Fruit fly (Drosophila melanogaster) whole organism, embryonic: Measurements from ENCODE around the gene Wbp2.

Source experiments
- Bgb ChIP-seq: fragments of 200-800 bp; sonication (Bioruptor generic); IDR thresholded peaks from 2 replicates; pipeline ENCODE4 v1.3.6; 2022; ENCODE audit warnings: missing biosample characterization, missing genetic modification characterization; ENCODE audit not compliant: partially characterized antibody
- CG11695 ChIP-seq: fragments of 200-800 bp; sonication (Bioruptor generic); IDR thresholded peaks from 3 replicates; pipeline ENCODE4 v1.3.6; 2022; ENCODE audit warnings: missing biosample characterization, missing genetic modification characterization
- CG11723 ChIP-seq: fragments of 200-800 bp; sonication (Bioruptor generic); optimal IDR thresholded peaks from 2 replicates; lab custom pipeline; 2017; ENCODE audit warnings: missing biosample characterization, mild to moderate bottlenecking, missing genetic modification characterization
- CG12155 ChIP-seq: fragments of 200-800 bp; sonication (Bioruptor generic); optimal IDR thresholded peaks from 3 replicates; lab custom pipeline; 2016; ENCODE audit warnings: missing biosample characterization, missing genetic modification characterization
- CG15011 ChIP-seq: fragments of 200-800 bp; sonication (Bioruptor generic); optimal IDR thresholded peaks from 3 replicates; lab custom pipeline; 2018; ENCODE audit warnings: missing biosample characterization, mild to moderate bottlenecking, missing genetic modification characterization
- CG1529 ChIP-seq: fragments of 200-800 bp; sonication (Bioruptor generic); optimal IDR thresholded peaks from 3 replicates; lab custom pipeline; 2018; ENCODE audit warnings: missing biosample characterization, missing genetic modification characterization
- CG15696 ChIP-seq: fragments of 200-800 bp; sonication (Bioruptor generic); optimal IDR thresholded peaks from 2 replicates; lab custom pipeline; 2019; ENCODE audit warnings: missing biosample characterization, mild to moderate bottlenecking, missing genetic modification characterization, moderate library complexity
- CG16813 ChIP-seq: fragments of 200-800 bp; sonication (Bioruptor generic); IDR thresholded peaks from 3 replicates; pipeline ENCODE4 v1.3.6; 2022; ENCODE audit warnings: missing biosample characterization, missing genetic modification characterization; ENCODE audit not compliant: partially characterized antibody
- CG18011 ChIP-seq: fragments of 200-800 bp; sonication (Bioruptor generic); optimal IDR thresholded peaks from 2 replicates; lab custom pipeline; 2017; ENCODE audit warnings: missing biosample characterization, missing genetic modification characterization, mild to moderate bottlenecking, moderate library complexity, missing genotype
- CG2678 ChIP-seq: fragments of 200-800 bp; sonication (Bioruptor generic); optimal IDR thresholded peaks from 3 replicates; lab custom pipeline; 2019; ENCODE audit warnings: missing biosample characterization, mild to moderate bottlenecking, missing genetic modification characterization, moderate library complexity
- CG4404 ChIP-seq: fragments of 200-800 bp; sonication (Bioruptor generic); IDR thresholded peaks from 2 replicates; pipeline ENCODE4 v1.3.6; 2022; ENCODE audit warnings: missing biosample characterization, missing genetic modification characterization
- CG5245 ChIP-seq: fragments of 200-800 bp; sonication (Bioruptor generic); optimal IDR thresholded peaks from 3 replicates; lab custom pipeline; 2016; ENCODE audit warnings: missing biosample characterization, missing genetic modification characterization
- CG6175 ChIP-seq: fragments of 200-800 bp; sonication (Bioruptor generic); IDR thresholded peaks from 3 replicates; pipeline ENCODE4 v1.3.6; 2022; ENCODE audit warnings: missing biosample characterization, missing genetic modification characterization
- CG6813 ChIP-seq: fragments of 200-800 bp; sonication (Bioruptor generic); optimal IDR thresholded peaks from 2 replicates; lab custom pipeline; 2017; ENCODE audit warnings: missing biosample characterization, missing genetic modification characterization, mild to moderate bottlenecking, moderate library complexity, missing genetic modification reagents
- CG7271 ChIP-seq: fragments of 200-800 bp; sonication (Bioruptor generic); optimal IDR thresholded peaks from 2 replicates; lab custom pipeline; 2018; ENCODE audit warnings: missing biosample characterization, mild to moderate bottlenecking, missing genetic modification characterization, moderate library complexity
- CG7987 ChIP-seq: fragments of 200-800 bp; sonication (Bioruptor generic); optimal IDR thresholded peaks from 2 replicates; lab custom pipeline; 2018; ENCODE audit warnings: missing biosample characterization, mild to moderate bottlenecking, missing genetic modification characterization, moderate library complexity
- CHES-1-like ChIP-seq: fragments of 200-800 bp; sonication (Bioruptor generic); optimal IDR thresholded peaks from 2 replicates; lab custom pipeline; 2016; ENCODE audit warnings: missing biosample characterization, missing genetic modification characterization
- CTCF ChIP-seq: fragments of 200-800 bp; sonication (Bioruptor generic); optimal IDR thresholded peaks from 2 replicates; lab custom pipeline; 2017; ENCODE audit warnings: missing biosample characterization, mild to moderate bottlenecking, missing genetic modification characterization, moderate library complexity
- CoRest ChIP-seq: fragments of 200-800 bp; sonication (Bioruptor generic); optimal IDR thresholded peaks from 3 replicates; lab custom pipeline; 2018; ENCODE audit warnings: missing biosample characterization, mild to moderate bottlenecking, missing genetic modification characterization, moderate library complexity
- D19B ChIP-seq: fragments of 200-800 bp; sonication (Bioruptor generic); optimal IDR thresholded peaks from 2 replicates; lab custom pipeline; 2017; ENCODE audit warnings: missing biosample characterization, mild to moderate bottlenecking, missing genetic modification characterization
- Dad ChIP-seq: fragments of 200-800 bp; sonication (Bioruptor generic); optimal IDR thresholded peaks from 3 replicates; lab custom pipeline; 2016; ENCODE audit warnings: missing biosample characterization, missing genetic modification characterization
- Dll ChIP-seq: fragments of 200-800 bp; sonication (Bioruptor generic); IDR thresholded peaks from 4 replicates; pipeline ENCODE4 v1.3.6; 2022; ENCODE audit warnings: missing biosample characterization, missing genetic modification characterization; ENCODE audit not compliant: partially characterized antibody
- Dp ChIP-seq: fragments of 200-800 bp; sonication (Bioruptor generic); optimal IDR thresholded peaks from 2 replicates; lab custom pipeline; 2018; ENCODE audit warnings: missing biosample characterization, mild to moderate bottlenecking, missing genetic modification characterization, moderate library complexity
- Lhr ChIP-seq: fragments of 200-800 bp; sonication (Bioruptor generic); optimal IDR thresholded peaks from 3 replicates; lab custom pipeline; 2017; ENCODE audit warnings: mild to moderate bottlenecking, missing biosample characterization, missing genetic modification reagents, missing genetic modification characterization
- Mes4 ChIP-seq: fragments of 200-800 bp; sonication (Bioruptor generic); optimal IDR thresholded peaks from 2 replicates; lab custom pipeline; 2016; ENCODE audit warnings: missing biosample characterization, missing genetic modification characterization
- NfI ChIP-seq: fragments of 200-800 bp; sonication (Bioruptor generic); optimal IDR thresholded peaks from 3 replicates; lab custom pipeline; 2018; ENCODE audit warnings: missing biosample characterization, mild to moderate bottlenecking, missing genetic modification characterization, moderate library complexity
- amos ChIP-seq: fragments of 200-800 bp; sonication (Bioruptor generic); IDR thresholded peaks from 2 replicates; pipeline ENCODE4 v1.3.6; 2022; ENCODE audit warnings: missing biosample characterization, missing genetic modification characterization; ENCODE audit not compliant: partially characterized antibody
- ara ChIP-seq: fragments of 200-800 bp; sonication (Bioruptor generic); IDR thresholded peaks from 2 replicates; pipeline ENCODE4 v1.3.6; 2022; ENCODE audit warnings: missing biosample characterization, missing genetic modification characterization
- ase ChIP-seq: fragments of 200-800 bp; sonication (Bioruptor generic); IDR thresholded peaks from 3 replicates; pipeline ENCODE4 v1.3.6; 2022; ENCODE audit warnings: missing biosample characterization, missing genetic modification characterization
- bbx ChIP-seq: fragments of 200-800 bp; sonication (Bioruptor generic); IDR thresholded peaks from 2 replicates; pipeline ENCODE4 v1.3.6; 2022; ENCODE audit warnings: missing biosample characterization, missing genetic modification characterization; ENCODE audit not compliant: partially characterized antibody
- cato ChIP-seq: fragments of 200-800 bp; sonication (Bioruptor generic); optimal IDR thresholded peaks from 2 replicates; lab custom pipeline; 2016; ENCODE audit warnings: missing biosample characterization, missing genetic modification characterization, borderline replicate concordance
- chm ChIP-seq: fragments of 200-800 bp; sonication (Bioruptor generic); IDR thresholded peaks from 2 replicates; pipeline ENCODE4 v1.3.6; 2022; ENCODE audit warnings: missing biosample characterization, missing genetic modification characterization
- dmrt11E ChIP-seq: fragments of 200-800 bp; sonication (Bioruptor generic); optimal IDR thresholded peaks from 3 replicates; lab custom pipeline; 2018; ENCODE audit warnings: missing biosample characterization, mild to moderate bottlenecking, missing genetic modification characterization, moderate library complexity
- en ChIP-seq: fragments of 200-800 bp; sonication (Bioruptor generic); optimal IDR thresholded peaks from 2 replicates; lab custom pipeline; 2016; ENCODE audit warnings: missing biosample characterization, missing genetic modification characterization
- ewg ChIP-seq: fragments of 200-800 bp; sonication (Bioruptor generic); optimal IDR thresholded peaks from 3 replicates; lab custom pipeline; 2017; ENCODE audit warnings: mild to moderate bottlenecking, missing biosample characterization, missing genetic modification reagents, missing genetic modification characterization
- ftz-f1 ChIP-seq: fragments of 200-800 bp; sonication (Bioruptor generic); optimal IDR thresholded peaks from 2 replicates; lab custom pipeline; 2016; ENCODE audit warnings: missing biosample characterization, missing genetic modification characterization
- gce ChIP-seq: fragments of 200-800 bp; sonication (Bioruptor generic); IDR thresholded peaks from 3 replicates; pipeline ENCODE4 v1.3.6; 2022; ENCODE audit warnings: missing biosample characterization, missing genetic modification characterization
- grn ChIP-seq: fragments of 200-800 bp; sonication (Bioruptor generic); optimal IDR thresholded peaks from 3 replicates; lab custom pipeline; 2017; ENCODE audit warnings: missing biosample characterization, missing genetic modification characterization
- inv ChIP-seq: fragments of 200-800 bp; sonication (Bioruptor generic); IDR thresholded peaks from 2 replicates; pipeline ENCODE4 v1.3.6; 2022; ENCODE audit warnings: missing biosample characterization, missing genetic modification characterization; ENCODE audit not compliant: partially characterized antibody
- knrl ChIP-seq: fragments of 200-800 bp; sonication (Bioruptor generic); IDR thresholded peaks from 3 replicates; pipeline ENCODE4 v1.3.6; 2022; ENCODE audit warnings: missing biosample characterization, missing genetic modification characterization; ENCODE audit not compliant: partially characterized antibody
- onecut ChIP-seq: fragments of 200-800 bp; sonication (Bioruptor generic); IDR thresholded peaks from 2 replicates; pipeline ENCODE4 v1.3.6; 2022; ENCODE audit warnings: missing biosample characterization, missing genetic modification characterization
- otp ChIP-seq: fragments of 200-800 bp; sonication (Bioruptor generic); IDR thresholded peaks from 3 replicates; pipeline ENCODE4, ENCODE4 v1.3.6; 2022; ENCODE audit warnings: missing biosample characterization, missing genetic modification characterization
- pita ChIP-seq: fragments of 200-800 bp; sonication (Bioruptor generic); optimal IDR thresholded peaks from 2 replicates; lab custom pipeline; 2017; ENCODE audit warnings: missing biosample characterization, mild to moderate bottlenecking, missing genetic modification characterization
- prd ChIP-seq, 3 experiments: fragments of >200 bp in 2 of 3; fragments of 200-800 bp in 1 of 3; sonication (Bioruptor generic) in 1 of 3; optimal IDR thresholded peaks in 2 of 3; IDR thresholded peaks in 1 of 3; 2 replicates in 2 of 3; 3 replicates in 1 of 3; pipeline versions ENCODE4 v1.3.6 to Lab custom; 2017 to 2022; ENCODE audit warnings: missing biosample characterization in 1 of 3, missing genetic modification characterization in 1 of 3
- scrt ChIP-seq: fragments of 200-800 bp; sonication (Bioruptor generic); optimal IDR thresholded peaks from 2 replicates; lab custom pipeline; 2018; ENCODE audit warnings: missing biosample characterization, mild to moderate bottlenecking, missing genetic modification characterization, moderate library complexity
- seq ChIP-seq: fragments of 200-800 bp; sonication (Bioruptor generic); IDR thresholded peaks from 2 replicates; pipeline ENCODE4 v1.3.6; 2022; ENCODE audit warnings: missing biosample characterization, missing genetic modification characterization
- sim ChIP-seq: fragments of 200-800 bp; sonication (Bioruptor generic); IDR thresholded peaks from 2 replicates; pipeline ENCODE4 v1.3.6; 2022; ENCODE audit warnings: missing biosample characterization, missing genetic modification characterization

Wbp2 gene

dm6 chr3L:12853423-12853822, 3.5 kb downstream of the Wbp2 start, which contains the start of gene Ent3:
Ent3 (plus strand) TSS chr3L:12853646.
- TF ChIP-seq CG12155 (GFP tag; lab: Kevin White, UChicago) (no peak), Lhr (GFP tag; lab: Kevin White, UChicago) (no peak), NfI (no peak), onecut (GFP tag; lab: Robert Waterston, UW) (peak; percentile 93), Dll (GFP tag; lab: Robert Waterston, UW) (no peak), CG15011 (no peak), seq (GFP tag; lab: Robert Waterston, UW) (no peak), CG16813 (GFP tag; lab: Robert Waterston, UW) (no peak), otp (GFP tag; lab: Robert Waterston, UW) (no peak), ftz-f1 (no peak), CG11723 (no peak), en (GFP tag; lab: Kevin White, UChicago) (no peak), CoRest (tag; lab: Kevin White, UChicago) (no peak), CG11695 (GFP tag; lab: Robert Waterston, UW) (no peak), CG5245 (GFP tag; lab: Kevin White, UChicago) (no peak), CG1529 (no peak), prd (optimal IDR thresholded peaks at IDR 0.05; lab: Kevin White, UChicago) (no peak), prd (GFP tag; IDR thresholded peaks at IDR 0.05; lab: Robert Waterston, UW) (no peak), CHES-1-like (GFP tag; lab: Kevin White, UChicago) (no peak), sim (GFP tag; lab: Robert Waterston, UW) (no peak), ase (GFP tag; lab: Robert Waterston, UW) (no peak), CG15696 (tag; lab: Kevin White, UChicago) (no peak), Dp (GFP tag; lab: Kevin White, UChicago) (no peak), CG2678 (no peak), chm (no peak), ewg (peak; percentile 71), scrt (GFP tag; lab: Kevin White, UChicago) (peak; percentile 59), cato (GFP tag; lab: Kevin White, UChicago) (no peak)

dm6 chr3L:12857553-12858122, 7.7 kb downstream of the Wbp2 start:
- no peak for TF ChIP-seq Mes4 (GFP tag; lab: Kevin White, UChicago)
- TF ChIP-seq dmrt11E (tag; lab: Kevin White, UChicago), result peak; percentile 14
- no peak for TF ChIP-seq CG7987
- TF ChIP-seq CG16813 (GFP tag; lab: Robert Waterston, UW), result peak; percentile 57; the same call in 2 of the 3 replicates
- TF ChIP-seq knrl, result 0 out of 3 replicates have a peak, but pooled peaks have one; percentile 19
- peak; percentile 30; the same call in 1 of the 2 replicates for TF ChIP-seq bbx (GFP tag; lab: Robert Waterston, UW)
- peak; percentile 35; the same call in 1 of the 3 replicates for TF ChIP-seq gce (GFP tag; lab: Robert Waterston, UW)
- no peak for TF ChIP-seq CG6813
- TF ChIP-seq amos (GFP tag; lab: Robert Waterston, UW), result peak; percentile 17; the same call in 1 of the 2 replicates
- no peak for TF ChIP-seq D19B (GFP tag; lab: Kevin White, UChicago)
- no peak for TF ChIP-seq inv
- peak; percentile 57 for TF ChIP-seq Bgb (GFP tag; lab: Robert Waterston, UW)
- no peak for TF ChIP-seq CG4404 (GFP tag; lab: Robert Waterston, UW)
- no peak for TF ChIP-seq grn
- TF ChIP-seq pita (GFP tag; lab: Kevin White, UChicago), result peak; percentile 1
- TF ChIP-seq ara (GFP tag; lab: Robert Waterston, UW), result peak; percentile 50; the same call in 1 of the 2 replicates
- peak; percentile 18 for TF ChIP-seq CG7271 (tag; lab: Kevin White, UChicago)
- TF ChIP-seq CTCF, result peak; percentile 80
- peak; percentile 31 for TF ChIP-seq CG18011 (GFP tag; lab: Kevin White, UChicago)
- TF ChIP-seq Dad, result no peak
- TF ChIP-seq CG6175, result no peak
- TF ChIP-seq, all 482 proteins: peak for 12
